Fruit fly (Drosophila melanogaster) whole organism, embryonic: Measurements from ENCODE around the gene Alg2.

Source experiments
- Atf6 ChIP-seq: fragments of 200-800 bp; sonication (Bioruptor generic); IDR thresholded peaks from 2 replicates; pipeline ENCODE4 v1.3.6; 2022; ENCODE audit warnings: missing biosample characterization, missing genetic modification characterization
- B-H1 ChIP-seq: fragments of 200-800 bp; sonication (Bioruptor generic); IDR thresholded peaks from 3 replicates; pipeline ENCODE4 v1.3.6; 2022; ENCODE audit warnings: missing biosample characterization, missing genetic modification characterization
- BEAF-32 ChIP-seq: fragments of 200-800 bp; sonication (Bioruptor generic); optimal IDR thresholded peaks from 3 replicates; lab custom pipeline; 2017; ENCODE audit warnings: missing biosample characterization, missing genetic modification characterization, mild to moderate bottlenecking, moderate library complexity, missing genetic modification reagents
- CG11398 ChIP-seq: fragments of 200-800 bp; sonication (Bioruptor generic); optimal IDR thresholded peaks from 2 replicates; lab custom pipeline; 2016; ENCODE audit warnings: missing biosample characterization, missing genetic modification characterization
- CG13894 ChIP-seq: fragments of 200-800 bp; sonication (Bioruptor generic); optimal IDR thresholded peaks from 3 replicates; lab custom pipeline; 2018; ENCODE audit warnings: missing biosample characterization, mild to moderate bottlenecking, missing genetic modification characterization, moderate library complexity
- CG15011 ChIP-seq: fragments of 200-800 bp; sonication (Bioruptor generic); optimal IDR thresholded peaks from 3 replicates; lab custom pipeline; 2018; ENCODE audit warnings: missing biosample characterization, mild to moderate bottlenecking, missing genetic modification characterization
- CG15514 ChIP-seq: fragments of 200-800 bp; sonication (Bioruptor generic); optimal IDR thresholded peaks from 3 replicates; lab custom pipeline; 2017; ENCODE audit warnings: missing biosample characterization, missing genetic modification characterization, mild to moderate bottlenecking, moderate library complexity, missing genetic modification reagents
- CG17912 ChIP-seq: fragments of 200-800 bp; sonication (Bioruptor generic); optimal IDR thresholded peaks from 2 replicates; lab custom pipeline; 2018; ENCODE audit warnings: missing biosample characterization, mild to moderate bottlenecking, missing genetic modification characterization
- CG18011 ChIP-seq: fragments of 200-800 bp; sonication (Bioruptor generic); optimal IDR thresholded peaks from 2 replicates; lab custom pipeline; 2017; ENCODE audit warnings: missing biosample characterization, missing genetic modification characterization, mild to moderate bottlenecking, moderate library complexity, missing genotype
- CG42726 ChIP-seq: fragments of 200-800 bp; sonication (Bioruptor generic); IDR thresholded peaks from 2 replicates; pipeline ENCODE4 v1.3.6; 2022; ENCODE audit warnings: missing biosample characterization, missing genetic modification characterization; ENCODE audit not compliant: partially characterized antibody
- CG6175 ChIP-seq: fragments of 200-800 bp; sonication (Bioruptor generic); IDR thresholded peaks from 3 replicates; pipeline ENCODE4 v1.3.6; 2022; ENCODE audit warnings: missing biosample characterization, missing genetic modification characterization
- CG7745 ChIP-seq: fragments of 200-800 bp; sonication (Bioruptor generic); optimal IDR thresholded peaks from 2 replicates; lab custom pipeline; 2018; ENCODE audit warnings: missing biosample characterization, mild to moderate bottlenecking, missing genetic modification characterization, moderate library complexity
- CG9797 ChIP-seq: fragments of 200-800 bp; sonication (Bioruptor generic); optimal IDR thresholded peaks from 3 replicates; lab custom pipeline; 2018; ENCODE audit warnings: missing biosample characterization, mild to moderate bottlenecking, missing genetic modification characterization
- D19B ChIP-seq: fragments of 200-800 bp; sonication (Bioruptor generic); optimal IDR thresholded peaks from 2 replicates; lab custom pipeline; 2017; ENCODE audit warnings: missing biosample characterization, mild to moderate bottlenecking, missing genetic modification characterization
- Dad ChIP-seq: fragments of 200-800 bp; sonication (Bioruptor generic); optimal IDR thresholded peaks from 3 replicates; lab custom pipeline; 2016; ENCODE audit warnings: missing biosample characterization, missing genetic modification characterization
- E2f1 ChIP-seq: fragments of 200-800 bp; sonication (Bioruptor generic); IDR thresholded peaks from 2 replicates; pipeline ENCODE4 v1.3.6; 2022; ENCODE audit warnings: missing biosample characterization, missing genetic modification characterization
- Hand ChIP-seq: fragments of 200-800 bp; sonication (Bioruptor generic); optimal IDR thresholded peaks from 2 replicates; lab custom pipeline; 2017; ENCODE audit warnings: mild to moderate bottlenecking, missing biosample characterization, missing genetic modification reagents, missing genetic modification characterization
- MTF-1 ChIP-seq: fragments of 200-800 bp; sonication (Bioruptor generic); optimal IDR thresholded peaks from 2 replicates; lab custom pipeline; 2018; ENCODE audit warnings: missing biosample characterization, mild to moderate bottlenecking, missing genetic modification characterization, borderline replicate concordance
- NC2β ChIP-seq: fragments of 200-800 bp; sonication (Bioruptor generic); optimal IDR thresholded peaks from 2 replicates; lab custom pipeline; 2016; ENCODE audit warnings: missing biosample characterization, missing genetic modification characterization
- Neu2 ChIP-seq: fragments of 200-800 bp; sonication (Bioruptor generic); optimal IDR thresholded peaks from 3 replicates; lab custom pipeline; 2016; ENCODE audit warnings: missing biosample characterization, missing genetic modification characterization, borderline replicate concordance
- Rfx ChIP-seq: fragments of 200-800 bp; sonication (Bioruptor generic); IDR thresholded peaks from 2 replicates; pipeline ENCODE4 v1.3.6; 2022; ENCODE audit warnings: missing biosample characterization, missing genetic modification characterization
- Side ChIP-seq: fragments of 200-800 bp; sonication (Bioruptor generic); optimal IDR thresholded peaks from 2 replicates; lab custom pipeline; 2016; ENCODE audit warnings: missing biosample characterization, missing genetic modification characterization
- Sox100B ChIP-seq: fragments of 200-800 bp; sonication (Bioruptor generic); optimal IDR thresholded peaks from 3 replicates; lab custom pipeline; 2018; ENCODE audit warnings: missing biosample characterization, mild to moderate bottlenecking, missing genetic modification characterization
- ase ChIP-seq: fragments of 200-800 bp; sonication (Bioruptor generic); IDR thresholded peaks from 3 replicates; pipeline ENCODE4 v1.3.6; 2022; ENCODE audit warnings: missing biosample characterization, missing genetic modification characterization
- ato ChIP-seq: fragments of 200-800 bp; sonication (Bioruptor generic); IDR thresholded peaks from 2 replicates; pipeline ENCODE4 v1.3.6; 2022; ENCODE audit warnings: missing biosample characterization, missing genetic modification characterization; ENCODE audit not compliant: partially characterized antibody
- bab2 ChIP-seq: fragments of 200-800 bp; sonication (Bioruptor generic); optimal IDR thresholded peaks from 2 replicates; lab custom pipeline; 2016; ENCODE audit warnings: missing biosample characterization, missing genetic modification characterization
- bigmax ChIP-seq: fragments of 200-800 bp; sonication (Bioruptor generic); optimal IDR thresholded peaks from 2 replicates; lab custom pipeline; 2018; ENCODE audit warnings: missing biosample characterization, mild to moderate bottlenecking, missing genetic modification characterization
- btn ChIP-seq: fragments of 200-800 bp; sonication (Bioruptor generic); optimal IDR thresholded peaks from 2 replicates; lab custom pipeline; 2016; ENCODE audit warnings: missing biosample characterization, missing genetic modification characterization
- caup ChIP-seq: fragments of 200-800 bp; sonication (Bioruptor generic); optimal IDR thresholded peaks from 3 replicates; lab custom pipeline; 2017; ENCODE audit warnings: missing biosample characterization, mild to moderate bottlenecking, missing genetic modification characterization, moderate library complexity; ENCODE audit not compliant: severe bottlenecking
- chinmo ChIP-seq: fragments of 200-800 bp; sonication (Bioruptor generic); IDR thresholded peaks from 4 replicates; pipeline ENCODE4 v1.3.6; 2022; ENCODE audit warnings: missing biosample characterization, missing genetic modification characterization; ENCODE audit not compliant: partially characterized antibody
- dati ChIP-seq: fragments of 200-800 bp; sonication (Bioruptor generic); IDR thresholded peaks from 2 replicates; pipeline ENCODE4 v1.3.6; 2022; ENCODE audit warnings: missing biosample characterization, missing genetic modification characterization
- disco-r ChIP-seq: fragments of 200-800 bp; sonication (Bioruptor generic); optimal IDR thresholded peaks from 2 replicates; lab custom pipeline; 2016; ENCODE audit warnings: missing biosample characterization, missing genetic modification characterization
- emc ChIP-seq: fragments of 200-800 bp; sonication (Bioruptor generic); optimal IDR thresholded peaks from 2 replicates; lab custom pipeline; 2016; ENCODE audit warnings: missing biosample characterization, missing genetic modification characterization
- fu2 ChIP-seq: fragments of 200-800 bp; sonication (Bioruptor generic); optimal IDR thresholded peaks from 2 replicates; lab custom pipeline; 2016; ENCODE audit warnings: missing biosample characterization, missing genetic modification characterization
- gt ChIP-seq: fragments of 200-800 bp; sonication (Bioruptor generic); IDR thresholded peaks from 2 replicates; pipeline ENCODE4 v1.3.6; 2022; ENCODE audit warnings: missing biosample characterization, missing genetic modification characterization
- hbn ChIP-seq: fragments of 200-800 bp; sonication (Bioruptor generic); IDR thresholded peaks from 2 replicates; pipeline ENCODE4 v1.3.6; 2022; ENCODE audit warnings: missing biosample characterization, missing genetic modification characterization; ENCODE audit not compliant: partially characterized antibody
- klu ChIP-seq: fragments of 200-800 bp; sonication (Bioruptor generic); IDR thresholded peaks from 2 replicates; pipeline ENCODE4 v1.3.6; 2022; ENCODE audit warnings: missing biosample characterization, missing genetic modification characterization
- nerfin-1 ChIP-seq: fragments of 200-800 bp; sonication (Bioruptor generic); optimal IDR thresholded peaks from 3 replicates; lab custom pipeline; 2019; ENCODE audit warnings: missing biosample characterization, mild to moderate bottlenecking, missing genetic modification characterization, moderate library complexity
- nerfin-2 ChIP-seq: fragments of 200-800 bp; sonication (Bioruptor generic); IDR thresholded peaks from 2 replicates; pipeline ENCODE4 v1.3.6; 2022; ENCODE audit warnings: missing biosample characterization, missing genetic modification characterization; ENCODE audit not compliant: partially characterized antibody
- pfk ChIP-seq: fragments of 200-800 bp; sonication (Bioruptor generic); optimal IDR thresholded peaks from 2 replicates; lab custom pipeline; 2018; ENCODE audit warnings: missing biosample characterization, mild to moderate bottlenecking, missing genetic modification characterization, moderate library complexity
- ranshi ChIP-seq: fragments of 200-800 bp; sonication (Bioruptor generic); IDR thresholded peaks from 2 replicates; pipeline ENCODE4 v1.3.6; 2022; ENCODE audit warnings: missing biosample characterization, missing genetic modification characterization
- repo ChIP-seq: fragments of 200-800 bp; sonication (Bioruptor generic); optimal IDR thresholded peaks from 2 replicates; lab custom pipeline; 2016; ENCODE audit warnings: missing biosample characterization, missing genetic modification characterization
- scrt ChIP-seq: fragments of 200-800 bp; sonication (Bioruptor generic); optimal IDR thresholded peaks from 2 replicates; lab custom pipeline; 2018; ENCODE audit warnings: missing biosample characterization, mild to moderate bottlenecking, missing genetic modification characterization, moderate library complexity
- slou ChIP-seq: fragments of 200-800 bp; sonication (Bioruptor generic); optimal IDR thresholded peaks from 3 replicates; lab custom pipeline; 2016; ENCODE audit warnings: missing biosample characterization, missing genetic modification characterization
- sna ChIP-seq: fragments of 200-800 bp; sonication (Bioruptor generic); IDR thresholded peaks from 2 replicates; pipeline ENCODE4 v1.3.6; 2022; ENCODE audit warnings: missing biosample characterization, missing genetic modification characterization; ENCODE audit not compliant: partially characterized antibody
- stwl ChIP-seq: fragments of 200-800 bp; sonication (Bioruptor generic); optimal IDR thresholded peaks from 3 replicates; lab custom pipeline; 2018; ENCODE audit warnings: missing biosample characterization, mild to moderate bottlenecking, missing genetic modification characterization, moderate library complexity
- trh ChIP-seq: fragments of 200-800 bp; sonication (Bioruptor generic); optimal IDR thresholded peaks from 2 replicates; lab custom pipeline; 2016; ENCODE audit warnings: missing biosample characterization, missing genetic modification characterization
- unc-4 ChIP-seq: fragments of 200-800 bp; sonication (Bioruptor generic); IDR thresholded peaks from 2 replicates; pipeline ENCODE4 v1.3.6; 2022; ENCODE audit warnings: missing biosample characterization, missing genetic modification characterization; ENCODE audit not compliant: partially characterized antibody

Gene Alg2

dm6 chr3L:3178530-3179096, 35.0 kb downstream of the Alg2 start, which contains the start of the genes MnM and Girdin (continued):
- TF ChIP-seq Neu2 (GFP tag; lab: Kevin White, UChicago) (peak; percentile 50), CG9797 (GFP tag; lab: Kevin White, UChicago) (peak; percentile 50), stwl (tag; lab: Kevin White, UChicago) (peak; percentile 33), CG42726 (GFP tag; lab: Robert Waterston, UW) (0 out of 2 replicates have a peak, but pooled peaks have one; percentile 49), nerfin-2 (GFP tag; lab: Robert Waterston, UW) (peak; percentile 59), bab2 (GFP tag; lab: Kevin White, UChicago) (peak; percentile 73), CG11398 (no peak), Atf6 (GFP tag; lab: Robert Waterston, UW) (no peak; the same call in 1 of the 2 replicates), MTF-1 (no peak), E2f1 (GFP tag; lab: Robert Waterston, UW) (peak; percentile 25; the same call in 1 of the 2 replicates), slou (GFP tag; lab: Kevin White, UChicago) (no peak), BEAF-32 (peak; percentile 96), CG18011 (peak; percentile 65), ase (GFP tag; lab: Robert Waterston, UW) (no peak), caup (GFP tag; lab: Kevin White, UChicago) (no peak), B-H1 (no peak), Rfx (GFP tag; lab: Robert Waterston, UW) (peak; percentile 75), Side (GFP tag; lab: Kevin White, UChicago) (peak; percentile 49), trh (GFP tag; lab: Kevin White, UChicago) (peak; percentile 17), scrt (GFP tag; lab: Kevin White, UChicago) (no peak), repo (GFP tag; lab: Kevin White, UChicago) (peak; percentile 54), klu (GFP tag; lab: Robert Waterston, UW) (0 out of 2 replicates have a peak, but pooled peaks have one; percentile 13), CG15011 (GFP tag; lab: Kevin White, UChicago) (no peak), CG17912 (GFP tag; lab: Kevin White, UChicago) (no peak), Sox100B (no peak), dati (GFP tag; lab: Robert Waterston, UW) (no peak), gt (GFP tag; lab: Robert Waterston, UW) (no peak), CG7745 (tag; lab: Kevin White, UChicago) (no peak), emc (GFP tag; lab: Kevin White, UChicago) (peak; percentile 26), nerfin-1 (peak; percentile 6), sna (peak; percentile 88), Hand (no peak), ranshi (GFP tag; lab: Robert Waterston, UW) (peak; percentile 54; the same call in 1 of the 2 replicates), btn (peak; percentile 52), CG13894 (tag; lab: Kevin White, UChicago) (no peak), ato (peak; percentile 64; the same call in 1 of the 2 replicates), NC2β (GFP tag; lab: Kevin White, UChicago) (peak; percentile 51), fu2 (GFP tag; lab: Kevin White, UChicago) (peak; percentile 82), chinmo (GFP tag; lab: Robert Waterston, UW) (0 out of 4 replicates have a peak, but pooled peaks have one; percentile 4), CG15514 (GFP tag; lab: Kevin White, UChicago) (peak; percentile 88), hbn (peak; percentile 75), D19B (GFP tag; lab: Kevin White, UChicago) (no peak), CG6175 (GFP tag; lab: Robert Waterston, UW) (peak; percentile 67; the same call in 2 of the 3 replicates), unc-4 (GFP tag; lab: Robert Waterston, UW) (peak; percentile 87), pfk (GFP tag; lab: Kevin White, UChicago) (no peak), disco-r (GFP tag; lab: Kevin White, UChicago) (peak; percentile 44), Dad (GFP tag; lab: Kevin White, UChicago) (peak; percentile 60), bigmax (GFP tag; lab: Kevin White, UChicago) (no peak)
